Worm (Caenorhabditis elegans): ENCODE results near the gene srw-55.

DNA sequence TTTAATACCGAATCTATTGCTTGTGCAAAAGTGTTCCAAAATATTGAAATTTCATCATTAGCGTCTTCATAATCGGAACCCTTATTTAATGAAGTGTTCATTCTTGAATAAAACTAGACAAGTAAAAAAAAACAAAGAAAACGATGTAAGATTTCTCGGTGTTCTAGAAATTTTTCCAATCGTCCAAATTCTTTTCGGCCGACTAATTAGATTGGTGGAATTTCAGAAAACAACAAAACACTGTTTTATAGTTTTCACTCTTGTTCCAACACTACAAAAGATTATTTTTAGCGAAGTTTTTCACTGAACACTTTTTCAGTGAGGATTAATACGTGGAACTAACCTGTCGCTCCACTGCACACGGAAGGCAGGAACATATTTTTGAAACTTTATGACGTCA, 12.6 kb upstream of the srw-55 start, which contains the start of gene srw-56:
- TF ChIP-seq nhr-25 (tag; optimal IDR thresholded peaks at IDR 0.05; ENCODE audit: borderline replicate concordance, insufficient read depth) = no peak
- TF ChIP-seq lin-38 (GFP tag; IDR thresholded peaks at IDR 0.05) = no peak
- TF ChIP-seq zfp-2 (tag; optimal IDR thresholded peaks at IDR 0.05) = no peak
- TF ChIP-seq nhr-10 (tag; optimal IDR thresholded peaks at IDR 0.05) = no peak
- no peak for TF ChIP-seq ama-1 (optimal IDR thresholded peaks at IDR 0.05)
- TF ChIP-seq jun-1 (tag; optimal IDR thresholded peaks at IDR 0.05) = no peak
